Fruit fly (Drosophila melanogaster) whole organism, embryonic: Measurements from ENCODE around the gene CstF50.

Experiments
- Adf1 ChIP-seq: fragments of 200-800 bp; sonication (Bioruptor generic); IDR thresholded peaks from 2 replicates; pipeline ENCODE4 v1.3.6; 2022; ENCODE audit warnings: missing biosample characterization, missing genetic modification characterization
- Aef1 ChIP-seq: fragments of 200-800 bp; sonication (Bioruptor generic); IDR thresholded peaks from 3 replicates; pipeline ENCODE4 v1.3.6; 2022; ENCODE audit warnings: missing biosample characterization, missing genetic modification characterization
- CG10274 ChIP-seq: fragments of 200-800 bp; sonication (Bioruptor generic); optimal IDR thresholded peaks from 3 replicates; lab custom pipeline; 2017; ENCODE audit warnings: missing biosample characterization, mild to moderate bottlenecking, missing genetic modification characterization
- CG10366 ChIP-seq: fragments of 200-800 bp; sonication (Bioruptor generic); IDR thresholded peaks from 2 replicates; pipeline ENCODE4 v1.3.6; 2022; ENCODE audit warnings: missing biosample characterization, missing genetic modification characterization
- CG10959 ChIP-seq: fragments of 200-800 bp; sonication (Bioruptor generic); IDR thresholded peaks from 2 replicates; pipeline ENCODE4 v1.3.6; 2022; ENCODE audit warnings: missing biosample characterization, missing genetic modification characterization
- CG11085 ChIP-seq: fragments of 200-800 bp; sonication (Bioruptor generic); IDR thresholded peaks from 2 replicates; pipeline ENCODE4 v1.3.6; 2022; ENCODE audit warnings: missing biosample characterization, missing genetic modification characterization
- CG11456 ChIP-seq: fragments of 200-800 bp; sonication (Bioruptor generic); IDR thresholded peaks from 3 replicates; pipeline ENCODE4 v1.3.6; 2022; ENCODE audit warnings: missing biosample characterization, missing genetic modification characterization
- CG11696 ChIP-seq: fragments of 200-800 bp; sonication (Bioruptor generic); IDR thresholded peaks from 2 replicates; pipeline ENCODE4 v1.3.6; 2022; ENCODE audit warnings: missing biosample characterization, missing genetic modification characterization
- CG13287 ChIP-seq: fragments of 200-800 bp; sonication (Bioruptor generic); IDR thresholded peaks from 2 replicates; pipeline ENCODE4 v1.3.6; 2022; ENCODE audit warnings: missing biosample characterization, missing genetic modification characterization; ENCODE audit not compliant: partially characterized antibody
- CG14667 ChIP-seq: fragments of 200-800 bp; sonication (Bioruptor generic); IDR thresholded peaks from 2 replicates; pipeline ENCODE4 v1.3.6; 2022; ENCODE audit warnings: missing biosample characterization, missing genetic modification characterization
- CG15514 ChIP-seq: fragments of 200-800 bp; sonication (Bioruptor generic); optimal IDR thresholded peaks from 3 replicates; lab custom pipeline; 2017; ENCODE audit warnings: missing biosample characterization, missing genetic modification characterization, mild to moderate bottlenecking, moderate library complexity, missing genetic modification reagents
- CG17361 ChIP-seq: fragments of 200-800 bp; sonication (Bioruptor generic); IDR thresholded peaks from 3 replicates; pipeline ENCODE4 v1.3.6; 2022; ENCODE audit warnings: missing biosample characterization, missing genetic modification characterization
- CG17912 ChIP-seq: fragments of 200-800 bp; sonication (Bioruptor generic); optimal IDR thresholded peaks from 2 replicates; lab custom pipeline; 2018; ENCODE audit warnings: missing biosample characterization, mild to moderate bottlenecking, missing genetic modification characterization
- CG18476 ChIP-seq: fragments of 200-800 bp; sonication (Bioruptor generic); optimal IDR thresholded peaks from 2 replicates; lab custom pipeline; 2016; ENCODE audit warnings: missing biosample characterization, mild to moderate bottlenecking, missing genetic modification characterization
- CG2120 ChIP-seq: fragments of 200-800 bp; sonication (Bioruptor generic); optimal IDR thresholded peaks from 3 replicates; lab custom pipeline; 2016; ENCODE audit warnings: missing biosample characterization, missing genetic modification characterization
- CG2129 ChIP-seq: fragments of 200-800 bp; sonication (Bioruptor generic); IDR thresholded peaks from 2 replicates; pipeline ENCODE4 v1.3.6; 2022; ENCODE audit warnings: missing biosample characterization, missing genetic modification characterization; ENCODE audit not compliant: partially characterized antibody
- CG2202 ChIP-seq: fragments of 200-800 bp; sonication (Bioruptor generic); optimal IDR thresholded peaks from 2 replicates; lab custom pipeline; 2018; ENCODE audit warnings: missing biosample characterization, mild to moderate bottlenecking, missing genetic modification characterization
- CG2678 ChIP-seq: fragments of 200-800 bp; sonication (Bioruptor generic); optimal IDR thresholded peaks from 3 replicates; lab custom pipeline; 2019; ENCODE audit warnings: missing biosample characterization, mild to moderate bottlenecking, missing genetic modification characterization, moderate library complexity
- CG2889 ChIP-seq: fragments of 200-800 bp; sonication (Bioruptor generic); IDR thresholded peaks from 3 replicates; pipeline ENCODE4 v1.3.6; 2022; ENCODE audit warnings: missing biosample characterization, missing genetic modification characterization
- CG31388 ChIP-seq: fragments of 200-800 bp; sonication (Bioruptor generic); optimal IDR thresholded peaks from 2 replicates; lab custom pipeline; 2016; ENCODE audit warnings: missing biosample characterization, missing genetic modification characterization
- CG3407 ChIP-seq: fragments of 200-800 bp; sonication (Bioruptor generic); optimal IDR thresholded peaks from 2 replicates; lab custom pipeline; 2018; ENCODE audit warnings: missing biosample characterization, mild to moderate bottlenecking, missing genetic modification characterization
- CG34224 ChIP-seq: fragments of 200-800 bp; sonication (Bioruptor generic); IDR thresholded peaks from 3 replicates; pipeline ENCODE4 v1.3.6; 2022; ENCODE audit warnings: missing biosample characterization, missing genetic modification characterization; ENCODE audit not compliant: partially characterized antibody
- CG4328 ChIP-seq: fragments of 200-800 bp; sonication (Bioruptor generic); optimal IDR thresholded peaks from 3 replicates; lab custom pipeline; 2017; ENCODE audit warnings: missing biosample characterization, missing genetic modification reagents, missing genetic modification characterization
- CG6765 ChIP-seq: fragments of 200-800 bp; sonication (Bioruptor generic); optimal IDR thresholded peaks from 3 replicates; lab custom pipeline; 2017; ENCODE audit warnings: missing biosample characterization, mild to moderate bottlenecking, missing genetic modification characterization
- CG6813 ChIP-seq: fragments of 200-800 bp; sonication (Bioruptor generic); optimal IDR thresholded peaks from 2 replicates; lab custom pipeline; 2017; ENCODE audit warnings: missing biosample characterization, missing genetic modification characterization, mild to moderate bottlenecking, moderate library complexity, missing genetic modification reagents
- CG8478 ChIP-seq: fragments of >200 bp; optimal IDR thresholded peaks from 2 replicates; lab custom pipeline; 2018
- Doc3 ChIP-seq: fragments of 200-800 bp; sonication (Bioruptor generic); IDR thresholded peaks from 3 replicates; pipeline ENCODE4 v1.3.6; 2022; ENCODE audit warnings: missing biosample characterization, missing genetic modification characterization; ENCODE audit not compliant: partially characterized antibody
- E2f1 ChIP-seq: fragments of 200-800 bp; sonication (Bioruptor generic); IDR thresholded peaks from 2 replicates; pipeline ENCODE4 v1.3.6; 2022; ENCODE audit warnings: missing biosample characterization, missing genetic modification characterization
- Fer2 ChIP-seq: fragments of 200-800 bp; sonication (Bioruptor generic); optimal IDR thresholded peaks from 2 replicates; lab custom pipeline; 2018; ENCODE audit warnings: missing biosample characterization, mild to moderate bottlenecking, missing genetic modification characterization, moderate library complexity
- H2.0 ChIP-seq: fragments of 200-800 bp; sonication (Bioruptor generic); IDR thresholded peaks from 2 replicates; pipeline ENCODE4 v1.3.6; 2022; ENCODE audit warnings: missing biosample characterization, missing genetic modification characterization
- HHEX ChIP-seq: fragments of 200-800 bp; sonication (Bioruptor generic); optimal IDR thresholded peaks from 3 replicates; lab custom pipeline; 2017; ENCODE audit warnings: missing biosample characterization, mild to moderate bottlenecking, missing genetic modification characterization, missing genetic modification reagents
- Hr3 ChIP-seq: fragments of 200-800 bp; sonication (Bioruptor generic); optimal IDR thresholded peaks from 3 replicates; lab custom pipeline; 2016; ENCODE audit warnings: missing biosample characterization, missing genetic modification characterization
- NK7.1 ChIP-seq: fragments of 200-800 bp; sonication (Bioruptor generic); optimal IDR thresholded peaks from 3 replicates; lab custom pipeline; 2016; ENCODE audit warnings: missing biosample characterization, missing genetic modification characterization
- Nf-YB ChIP-seq: fragments of 200-800 bp; sonication (Bioruptor generic); optimal IDR thresholded peaks from 3 replicates; lab custom pipeline; 2019; ENCODE audit warnings: missing biosample characterization, mild to moderate bottlenecking, missing genetic modification characterization, moderate library complexity
- Nf-YC ChIP-seq: fragments of 200-800 bp; optimal IDR thresholded peaks from 3 replicates; lab custom pipeline; 2019; ENCODE audit warnings: missing biosample characterization, mild to moderate bottlenecking, missing genetic modification characterization, moderate library complexity
- Oli ChIP-seq: fragments of 200-800 bp; sonication (Bioruptor generic); optimal IDR thresholded peaks from 2 replicates; lab custom pipeline; 2018; ENCODE audit warnings: missing biosample characterization, mild to moderate bottlenecking, missing genetic modification characterization, moderate library complexity
- Sry-β ChIP-seq: fragments of 200-800 bp; sonication (Bioruptor generic); optimal IDR thresholded peaks from 2 replicates; lab custom pipeline; 2018; ENCODE audit warnings: missing biosample characterization, mild to moderate bottlenecking, missing genetic modification characterization, moderate library complexity
- abd-A ChIP-seq: fragments of 200-800 bp; sonication (Bioruptor generic); optimal IDR thresholded peaks from 3 replicates; lab custom pipeline; 2019; ENCODE audit warnings: missing biosample characterization, mild to moderate bottlenecking, missing genetic modification characterization, moderate library complexity
- br ChIP-seq: fragments of >200 bp; optimal IDR thresholded peaks from 2 replicates; lab custom pipeline; 2017
- dan ChIP-seq: fragments of 200-800 bp; sonication (Bioruptor generic); IDR thresholded peaks from 2 replicates; pipeline ENCODE4 v1.3.6; 2022; ENCODE audit warnings: missing biosample characterization, missing genetic modification characterization
- dm ChIP-seq: fragments of 200-800 bp; sonication (Bioruptor generic); optimal IDR thresholded peaks from 3 replicates; lab custom pipeline; 2016; ENCODE audit warnings: missing biosample characterization, missing genetic modification characterization
- ham ChIP-seq: fragments of 200-800 bp; sonication (Bioruptor generic); IDR thresholded peaks from 2 replicates; pipeline ENCODE4 v1.3.6; 2022; ENCODE audit warnings: missing biosample characterization, missing genetic modification characterization
- hth ChIP-seq: fragments of >200 bp; optimal IDR thresholded peaks from 2 replicates; lab custom pipeline; 2017; ENCODE audit warnings: inconsistent platforms
- jumu ChIP-seq: fragments of 200-800 bp; sonication (Bioruptor generic); optimal IDR thresholded peaks from 3 replicates; lab custom pipeline; 2016; ENCODE audit warnings: missing biosample characterization, missing genetic modification characterization
- lbe ChIP-seq: fragments of 200-800 bp; sonication (Bioruptor generic); optimal IDR thresholded peaks from 2 replicates; lab custom pipeline; 2016; ENCODE audit warnings: missing biosample characterization, mild to moderate bottlenecking, missing genetic modification characterization
- org-1 ChIP-seq: fragments of 200-800 bp; sonication (Bioruptor generic); optimal IDR thresholded peaks from 2 replicates; lab custom pipeline; 2017; ENCODE audit warnings: missing biosample characterization, missing genetic modification characterization
- sisA ChIP-seq: fragments of 200-800 bp; sonication (Bioruptor generic); IDR thresholded peaks from 2 replicates; pipeline ENCODE4 v1.3.6; 2022; ENCODE audit warnings: missing biosample characterization, missing genetic modification characterization
- toy ChIP-seq: fragments of 200-800 bp; sonication (Bioruptor generic); IDR thresholded peaks from 2 replicates; pipeline ENCODE4 v1.3.6; 2022; ENCODE audit warnings: missing biosample characterization, missing genetic modification characterization
- unpg ChIP-seq: fragments of 200-800 bp; sonication (Bioruptor generic); optimal IDR thresholded peaks from 3 replicates; lab custom pipeline; 2018; ENCODE audit warnings: missing biosample characterization, mild to moderate bottlenecking, missing genetic modification characterization, moderate library complexity
- zen2 ChIP-seq: fragments of 200-800 bp; sonication (Bioruptor generic); IDR thresholded peaks from 3 replicates; pipeline ENCODE4 v1.3.6; 2022; ENCODE audit warnings: missing biosample characterization, missing genetic modification characterization; ENCODE audit not compliant: partially characterized antibody
- zf30C ChIP-seq: fragments of 200-800 bp; sonication (Bioruptor generic); optimal IDR thresholded peaks from 3 replicates; lab custom pipeline; 2018; ENCODE audit warnings: missing biosample characterization, mild to moderate bottlenecking, missing genetic modification characterization

The CstF50 gene

dm6 chr3R:31744044-31744652 is 7.4 kb upstream of the CstF50 start, which contains the start of gene CG1896 (continued):
- TF ChIP-seq dm (no peak), CG6765 (no peak), CG3407 (GFP tag; lab: Kevin White, UChicago) (peak; percentile 22), CG10274 (GFP tag; lab: Kevin White, UChicago) (peak; percentile 15), CG10366 (GFP tag; lab: Robert Waterston, UW) (peak; percentile 54), org-1 (GFP tag; lab: Kevin White, UChicago) (no peak), CG6813 (GFP tag; lab: Kevin White, UChicago) (peak; percentile 27), CG11085 (GFP tag; lab: Robert Waterston, UW) (no peak), CG34224 (GFP tag; lab: Robert Waterston, UW) (peak; percentile 13; the same call in 1 of the 3 replicates), H2.0 (GFP tag; lab: Robert Waterston, UW) (no peak), Nf-YC (tag; lab: Kevin White, UChicago) (no peak), E2f1 (GFP tag; lab: Robert Waterston, UW) (peak; percentile 42; the same call in 1 of the 2 replicates), Doc3 (GFP tag; lab: Robert Waterston, UW) (no peak), abd-A (tag; lab: Kevin White, UChicago) (no peak), Fer2 (tag; lab: Kevin White, UChicago) (no peak), CG18476 (GFP tag; lab: Kevin White, UChicago) (peak; percentile 46), zen2 (GFP tag; lab: Robert Waterston, UW) (no peak), sisA (peak; percentile 24; the same call in 1 of the 2 replicates), CG10959 (GFP tag; lab: Robert Waterston, UW) (no peak), Adf1 (GFP tag; lab: Robert Waterston, UW) (no peak), br (lab: Kevin White, UChicago) (no peak), unpg (GFP tag; lab: Kevin White, UChicago) (peak; percentile 43), CG2120 (peak; percentile 50), jumu (GFP tag; lab: Kevin White, UChicago) (no peak), HHEX (no peak), Hr3 (GFP tag; lab: Kevin White, UChicago) (no peak), toy (GFP tag; lab: Robert Waterston, UW) (no peak), lbe (GFP tag; lab: Kevin White, UChicago) (peak; percentile 68), Sry-β (GFP tag; lab: Kevin White, UChicago) (no peak), dan (GFP tag; lab: Robert Waterston, UW) (no peak), CG11456 (0 out of 3 replicates have a peak, but pooled peaks have one; percentile 41), Oli (tag; lab: Kevin White, UChicago) (peak; percentile 25), CG31388 (no peak), ham (GFP tag; lab: Robert Waterston, UW) (no peak), NK7.1 (GFP tag; lab: Kevin White, UChicago) (no peak), Aef1 (peak; percentile 10; the same call in 1 of the 3 replicates), CG4328 (no peak), zf30C (GFP tag; lab: Kevin White, UChicago) (no peak), CG2129 (GFP tag; lab: Robert Waterston, UW) (no peak), CG2889 (GFP tag; lab: Robert Waterston, UW) (no peak), hth (no peak), CG11696 (GFP tag; lab: Robert Waterston, UW) (no peak), CG17912 (GFP tag; lab: Kevin White, UChicago) (no peak), CG2202 (tag; lab: Kevin White, UChicago) (no peak), CG8478 (lab: Kevin White, UChicago) (no peak), CG2678 (tag; lab: Kevin White, UChicago) (no peak), CG13287 (GFP tag; lab: Robert Waterston, UW) (0 out of 2 replicates have a peak, but pooled peaks have one; percentile 23), CG15514 (GFP tag; lab: Kevin White, UChicago) (peak; percentile 48), CG17361 (GFP tag; lab: Robert Waterston, UW) (peak; percentile 40; the same call in 1 of the 3 replicates), CG14667 (GFP tag; lab: Robert Waterston, UW) (no peak), Nf-YB (GFP tag; lab: Kevin White, UChicago) (no peak)
